Worm (Caenorhabditis elegans): ENCODE results near the gene npr-5.

npr-5 gene

DNA sequence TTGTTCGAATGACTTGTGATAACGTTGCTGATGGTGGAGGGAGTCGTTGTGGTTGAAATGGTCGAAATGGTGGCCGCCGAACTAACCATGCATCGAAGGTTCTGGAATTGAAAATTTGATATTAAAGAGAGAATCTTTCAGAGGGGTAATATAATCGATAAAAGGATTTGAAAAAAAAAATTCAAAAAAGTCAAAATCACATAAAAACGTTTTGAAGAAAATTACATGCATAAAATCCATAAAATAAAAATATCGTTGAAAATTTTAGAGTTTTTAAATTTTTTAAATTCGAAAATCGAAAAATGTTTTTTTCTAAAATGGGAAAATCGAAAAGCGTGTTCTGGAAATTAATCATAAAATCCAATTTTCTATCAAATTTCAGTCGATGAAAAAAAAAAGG is at the start of gene npr-5:
Gene npr-5 (minus strand): TSS at position 101 of the 400 bp plus-strand sequence.
- no peak for TF ChIP-seq tra-4 (tag; optimal IDR thresholded peaks at IDR 0.05)
- TF ChIP-seq pes-1 (GFP tag; IDR thresholded peaks at IDR 0.05): no peak
- no peak for TF ChIP-seq tbx-11 (GFP tag; IDR thresholded peaks at IDR 0.05)
- no peak for TF ChIP-seq tbx-37 (GFP tag; conservative IDR thresholded peaks at IDR 0.05)
- no peak for TF ChIP-seq ceh-13 (GFP tag; optimal IDR thresholded peaks at IDR 0.05)
- no peak for TF ChIP-seq hnd-1 (tag; optimal IDR thresholded peaks at IDR 0.05)
- no peak for TF ChIP-seq F13C5.2 (tag; optimal IDR thresholded peaks at IDR 0.05)
- TF ChIP-seq hmbx-1 (tag; optimal IDR thresholded peaks at IDR 0.05): no peak
- no peak for TF ChIP-seq hmg-4 (GFP tag; optimal IDR thresholded peaks at IDR 0.05)
- TF ChIP-seq ceh-36 (tag; optimal IDR thresholded peaks at IDR 0.05): no peak
- no peak for TF ChIP-seq scrt-1 (GFP tag; IDR thresholded peaks at IDR 0.05)
- TF ChIP-seq flt-1 (GFP tag; IDR thresholded peaks at IDR 0.05): no peak
- TF ChIP-seq ets-7 (tag; optimal IDR thresholded peaks at IDR 0.05): no peak

DNA sequence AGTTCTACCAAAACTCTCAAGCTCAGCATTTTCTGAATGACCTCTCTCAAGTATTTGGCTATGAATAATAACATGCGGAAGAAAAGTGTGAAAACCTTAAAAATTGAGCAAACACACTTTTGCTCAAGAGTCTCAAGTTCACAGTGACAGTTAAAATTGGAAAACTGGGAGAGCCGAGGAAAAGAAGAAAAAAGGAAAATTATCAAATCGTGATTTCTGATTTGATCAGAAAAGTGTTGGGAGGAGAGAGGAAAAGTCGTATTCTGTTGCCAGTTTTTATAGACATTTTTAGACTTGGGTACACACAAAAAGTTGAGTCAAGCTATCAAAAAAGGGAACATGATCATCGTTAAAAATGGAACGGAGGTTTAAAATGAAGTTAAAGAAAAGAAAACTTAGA is 49.7 kb upstream of the npr-5 start:
- TF ChIP-seq tra-4 (tag; optimal IDR thresholded peaks at IDR 0.05): no peak
- TF ChIP-seq tbx-11 (GFP tag; IDR thresholded peaks at IDR 0.05): no peak
- no peak for TF ChIP-seq pes-1 (GFP tag; IDR thresholded peaks at IDR 0.05)
- no peak for TF ChIP-seq tbx-37 (GFP tag; conservative IDR thresholded peaks at IDR 0.05)
- TF ChIP-seq ceh-13 (GFP tag; optimal IDR thresholded peaks at IDR 0.05): no peak
- no peak for TF ChIP-seq hmbx-1 (tag; optimal IDR thresholded peaks at IDR 0.05)
- no peak for TF ChIP-seq B0310.2 (tag; optimal IDR thresholded peaks at IDR 0.05)
- TF ChIP-seq ets-7 (tag; optimal IDR thresholded peaks at IDR 0.05): no peak
- TF ChIP-seq aly-1 (tag; optimal IDR thresholded peaks at IDR 0.05): no peak
- TF ChIP-seq hmg-4 (GFP tag; optimal IDR thresholded peaks at IDR 0.05): no peak
- TF ChIP-seq flt-1 (GFP tag; IDR thresholded peaks at IDR 0.05): no peak
- no peak for TF ChIP-seq F13C5.2 (tag; optimal IDR thresholded peaks at IDR 0.05)
- no peak for TF ChIP-seq hnd-1 (tag; optimal IDR thresholded peaks at IDR 0.05)
- TF ChIP-seq ama-1 (optimal IDR thresholded peaks at IDR 0.05): no peak
- no peak for TF ChIP-seq scrt-1 (GFP tag; IDR thresholded peaks at IDR 0.05)
- no peak for TF ChIP-seq ceh-36 (tag; optimal IDR thresholded peaks at IDR 0.05)
- no peak for TF ChIP-seq sea-1 (GFP tag; conservative IDR thresholded peaks at IDR 0.05)

DNA sequence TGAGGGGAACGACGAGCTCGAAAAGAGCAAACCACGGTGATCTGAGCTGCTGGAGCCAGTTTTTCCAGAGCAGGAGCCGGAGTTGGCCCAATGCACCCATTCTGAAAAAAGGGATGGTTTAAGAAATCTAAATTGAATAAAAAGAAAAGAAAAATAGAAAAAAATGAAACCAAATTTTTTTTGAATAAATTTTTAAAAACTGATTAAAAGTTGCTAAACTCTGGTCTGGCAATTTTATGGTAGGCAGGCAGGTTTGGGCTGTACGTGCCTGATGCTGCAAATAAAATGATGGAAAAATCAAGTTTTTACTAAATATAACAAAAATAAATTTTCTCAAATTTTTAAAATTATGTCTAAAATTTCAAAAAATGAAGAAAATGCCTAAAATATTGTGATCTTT is 49.1 kb upstream of the npr-5 start, which contains the start of gene abt-4:
Gene abt-4 (minus strand): TSS at position 101 of the 400 bp plus-strand sequence.
- TF ChIP-seq ceh-36 (tag; optimal IDR thresholded peaks at IDR 0.05) (no peak), hmg-4 (GFP tag; optimal IDR thresholded peaks at IDR 0.05) (no peak), sea-1 (GFP tag; conservative IDR thresholded peaks at IDR 0.05) (no peak), scrt-1 (GFP tag; IDR thresholded peaks at IDR 0.05) (no peak), aly-1 (tag; optimal IDR thresholded peaks at IDR 0.05) (no peak), ama-1 (optimal IDR thresholded peaks at IDR 0.05) (no peak), tra-4 (tag; optimal IDR thresholded peaks at IDR 0.05) (no peak), F13C5.2 (tag; optimal IDR thresholded peaks at IDR 0.05) (no peak), hmbx-1 (tag; optimal IDR thresholded peaks at IDR 0.05) (no peak), tbx-11 (GFP tag; IDR thresholded peaks at IDR 0.05) (no peak), B0310.2 (tag; optimal IDR thresholded peaks at IDR 0.05) (no peak), tbx-37 (GFP tag; conservative IDR thresholded peaks at IDR 0.05) (no peak), pes-1 (GFP tag; IDR thresholded peaks at IDR 0.05) (no peak), ets-7 (tag; optimal IDR thresholded peaks at IDR 0.05) (no peak)

DNA sequence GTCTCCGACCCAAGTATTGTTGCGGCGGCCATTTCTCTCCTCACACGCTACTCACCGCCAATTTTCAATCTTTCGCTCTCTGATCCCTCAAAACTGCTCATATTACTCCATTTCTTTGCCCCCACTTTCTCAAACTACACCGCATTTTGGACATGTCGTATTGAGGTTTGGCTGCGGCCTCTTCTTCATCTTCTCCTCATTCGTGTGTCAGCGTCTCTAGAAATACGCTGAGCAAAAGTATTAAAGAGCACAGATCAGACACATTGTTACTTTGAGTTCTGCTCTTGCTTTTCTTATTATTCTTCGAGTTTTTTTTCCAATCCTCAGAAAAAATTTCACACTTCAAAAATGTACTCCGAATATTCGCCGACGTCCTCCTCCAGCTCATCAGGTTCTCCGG is 38.5 kb upstream of the npr-5 start:
- TF ChIP-seq hnd-1 (tag; optimal IDR thresholded peaks at IDR 0.05) (no peak), flt-1 (GFP tag; IDR thresholded peaks at IDR 0.05) (no peak)

DNA sequence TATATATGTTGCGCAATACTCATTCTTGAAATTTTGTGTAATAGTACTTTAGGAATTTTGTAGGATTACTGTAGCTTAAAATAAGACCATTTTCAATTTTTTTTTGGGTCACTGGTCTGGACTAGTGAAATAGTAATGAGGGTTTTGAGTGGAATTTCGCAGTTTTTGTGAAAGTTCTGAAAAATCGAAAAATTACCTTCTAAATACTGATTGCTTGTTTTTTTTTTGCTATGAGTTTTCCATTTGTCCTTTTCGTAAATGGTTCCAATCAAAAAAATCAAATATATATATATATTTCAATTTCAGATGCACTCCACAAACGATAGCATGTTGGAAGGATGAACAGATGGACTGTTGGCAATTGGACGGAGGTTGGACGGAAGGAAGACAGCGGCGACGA is 30.9 kb upstream of the npr-5 start, which contains the start of gene nhr-15:
Gene nhr-15 (plus strand): TSS at position 301 of the 400 bp plus-strand sequence.
- no peak for TF ChIP-seq B0310.2 (tag; optimal IDR thresholded peaks at IDR 0.05)
- TF ChIP-seq scrt-1 (GFP tag; IDR thresholded peaks at IDR 0.05): no peak
- no peak for TF ChIP-seq ceh-36 (tag; optimal IDR thresholded peaks at IDR 0.05)
- no peak for TF ChIP-seq hmbx-1 (tag; optimal IDR thresholded peaks at IDR 0.05)
- no peak for TF ChIP-seq sea-1 (GFP tag; conservative IDR thresholded peaks at IDR 0.05)

DNA sequence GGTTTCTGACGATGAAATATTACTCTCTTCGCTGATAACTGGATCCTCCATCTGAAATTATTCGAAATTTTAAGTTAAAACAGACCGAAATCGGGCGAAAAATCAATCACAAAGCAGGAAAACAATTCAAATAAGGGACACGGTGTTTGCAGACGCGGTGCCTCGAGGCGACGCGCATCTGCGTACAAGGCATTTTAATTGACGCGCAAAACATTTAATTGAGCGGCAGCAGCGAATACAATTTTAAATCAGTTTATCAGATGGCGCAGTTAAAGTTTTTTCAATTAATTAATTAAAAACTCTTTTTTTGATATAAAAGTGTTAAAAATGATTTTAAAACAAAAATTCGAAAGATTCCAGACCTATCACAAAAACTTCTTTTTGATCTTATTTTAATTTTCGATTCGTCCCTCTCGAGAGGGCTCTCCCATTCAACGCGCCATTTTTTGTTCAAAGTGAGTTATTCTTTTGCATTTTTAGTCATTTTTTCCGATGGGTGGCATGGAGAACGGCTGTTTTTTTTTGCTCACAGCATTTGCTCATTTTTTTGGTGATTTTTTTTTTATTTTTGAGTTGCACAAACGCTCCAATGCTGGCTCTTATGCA is 30.1 kb upstream of the npr-5 start, which contains the start of gene phf-10:
Gene phf-10 (minus strand): TSS at position 81 of the 606 bp plus-strand sequence.
- TF ChIP-seq F13C5.2 (tag; optimal IDR thresholded peaks at IDR 0.05) (peak; percentile 56), pes-1 (GFP tag; IDR thresholded peaks at IDR 0.05) (peak; percentile 56; the same call in 1 of the 2 replicates), ama-1 (optimal IDR thresholded peaks at IDR 0.05) (no peak)

DNA sequence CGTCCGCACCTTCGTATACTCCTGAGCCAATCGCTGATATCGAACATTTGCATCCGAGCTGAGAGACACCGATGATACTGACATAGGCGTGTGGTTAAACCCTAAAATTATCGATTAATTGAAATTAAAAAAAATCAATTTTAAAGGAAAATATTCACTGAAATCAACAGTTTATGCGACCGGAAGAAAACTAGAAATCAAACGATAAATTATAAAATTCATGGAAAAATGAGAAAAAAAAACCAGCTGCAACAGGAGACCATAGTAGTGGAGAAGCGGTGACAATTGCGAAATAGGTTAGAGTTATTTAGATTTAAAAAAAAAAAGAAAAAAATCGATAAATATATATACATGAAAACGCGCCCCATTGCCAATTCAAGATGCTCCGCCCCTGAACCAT is 23.1 kb upstream of the npr-5 start, which contains the start of gene F33E11.3:
Gene F33E11.3 (minus strand): TSS at position 101 of the 400 bp plus-strand sequence.
- TF ChIP-seq hnd-1 (tag; optimal IDR thresholded peaks at IDR 0.05) (no peak), hmbx-1 (tag; optimal IDR thresholded peaks at IDR 0.05) (no peak), aly-1 (tag; optimal IDR thresholded peaks at IDR 0.05) (no peak), hmg-4 (GFP tag; optimal IDR thresholded peaks at IDR 0.05) (no peak), sea-1 (GFP tag; conservative IDR thresholded peaks at IDR 0.05) (no peak), scrt-1 (GFP tag; IDR thresholded peaks at IDR 0.05) (no peak), tbx-37 (GFP tag; conservative IDR thresholded peaks at IDR 0.05) (no peak), pes-1 (GFP tag; IDR thresholded peaks at IDR 0.05) (no peak), ama-1 (optimal IDR thresholded peaks at IDR 0.05) (no peak)

DNA sequence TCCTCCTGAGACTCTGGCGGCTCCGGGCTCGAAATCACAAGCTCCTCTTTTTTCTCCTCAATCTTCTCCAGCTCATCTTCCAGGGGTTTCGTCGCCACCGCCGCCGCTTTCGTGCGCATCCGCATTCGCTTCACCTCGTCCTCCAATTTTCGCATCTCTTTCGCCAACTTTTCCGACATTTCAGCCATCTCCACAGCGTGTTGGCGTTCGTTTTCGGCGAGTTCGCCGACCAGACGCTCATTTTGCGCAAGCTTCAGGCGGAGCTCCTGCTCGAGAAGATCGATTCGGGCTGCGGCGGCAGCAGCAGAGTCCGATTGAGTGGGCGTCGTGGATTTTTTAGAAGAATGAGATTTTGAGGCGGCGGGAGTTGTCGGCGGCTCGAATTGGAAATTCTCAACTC is 21.8 kb upstream of the npr-5 start:
- TF ChIP-seq ceh-36 (tag; optimal IDR thresholded peaks at IDR 0.05): no peak
- TF ChIP-seq tra-4 (tag; optimal IDR thresholded peaks at IDR 0.05): no peak
- TF ChIP-seq sea-1 (GFP tag; conservative IDR thresholded peaks at IDR 0.05): no peak
- TF ChIP-seq hmbx-1 (tag; optimal IDR thresholded peaks at IDR 0.05): no peak
- TF ChIP-seq aly-1 (tag; optimal IDR thresholded peaks at IDR 0.05): no peak
- TF ChIP-seq ceh-13 (GFP tag; optimal IDR thresholded peaks at IDR 0.05): no peak
- TF ChIP-seq tbx-37 (GFP tag; conservative IDR thresholded peaks at IDR 0.05): no peak
- TF ChIP-seq hmg-4 (GFP tag; optimal IDR thresholded peaks at IDR 0.05): no peak
- no peak for TF ChIP-seq pes-1 (GFP tag; IDR thresholded peaks at IDR 0.05)
- no peak for TF ChIP-seq hnd-1 (tag; optimal IDR thresholded peaks at IDR 0.05)
- TF ChIP-seq B0310.2 (tag; optimal IDR thresholded peaks at IDR 0.05): no peak
- no peak for TF ChIP-seq ets-7 (tag; optimal IDR thresholded peaks at IDR 0.05)
- TF ChIP-seq tbx-11 (GFP tag; IDR thresholded peaks at IDR 0.05): no peak
- TF ChIP-seq flt-1 (GFP tag; IDR thresholded peaks at IDR 0.05): no peak
- no peak for TF ChIP-seq F13C5.2 (tag; optimal IDR thresholded peaks at IDR 0.05)
- TF ChIP-seq scrt-1 (GFP tag; IDR thresholded peaks at IDR 0.05): no peak
- TF ChIP-seq ama-1 (optimal IDR thresholded peaks at IDR 0.05): no peak
